Worm (Caenorhabditis elegans): ENCODE data around the gene F46F5.13.

The F46F5.13 gene

ce11 chrII:791828-792227 is 11.3 kb upstream of the F46F5.13 start, which contains the start of gene F46F5.1:
TSS of gene F46F5.1 (minus strand) at chrII:791928.
- TF ChIP-seq snpc-4 (tag; optimal IDR thresholded peaks at IDR 0.05), result no peak

- TF ChIP-seq lin-32 (GFP tag; optimal IDR thresholded peaks at IDR 0.05) (no peak), unc-62 (GFP tag; optimal IDR thresholded peaks at IDR 0.05) (no peak), nhr-28 (tag; optimal IDR thresholded peaks at IDR 0.05) (no peak), unc-120 (tag; optimal IDR thresholded peaks at IDR 0.05; ENCODE audit: poor library complexity, severe bottlenecking) (no peak), cnd-1 (tag; optimal IDR thresholded peaks at IDR 0.05) (no peak), bed-3 (GFP tag; optimal IDR thresholded peaks at IDR 0.05) (no peak), snpc-4 (tag; optimal IDR thresholded peaks at IDR 0.05) (no peak), M03D4.4 (tag; optimal IDR thresholded peaks at IDR 0.05) (no peak), ztf-11 (tag; optimal IDR thresholded peaks at IDR 0.05) (no peak)
These were observed 6.2 kb upstream of the F46F5.13 start for ce11 chrII:796916-797315.

- TF ChIP-seq M03D4.4 (tag; optimal IDR thresholded peaks at IDR 0.05) (no peak), unc-62 (GFP tag; optimal IDR thresholded peaks at IDR 0.05) (no peak), lin-32 (GFP tag; optimal IDR thresholded peaks at IDR 0.05) (no peak), nhr-76 (tag; optimal IDR thresholded peaks at IDR 0.05) (no peak), ham-2 (GFP tag; optimal IDR thresholded peaks at IDR 0.05) (no peak), nhr-12 (tag; optimal IDR thresholded peaks at IDR 0.05) (no peak), snpc-4 (tag; optimal IDR thresholded peaks at IDR 0.05) (no peak)
These were observed 5.7 kb upstream of the F46F5.13 start for ce11 chrII:797445-797844.

ce11 chrII:799700-800099 is 3.4 kb upstream of the F46F5.13 start, which contains the start of gene F46F5.14:
TSS of gene F46F5.14 (plus strand) at chrII:800000.
- TF ChIP-seq unc-39 (tag; optimal IDR thresholded peaks at IDR 0.05) (no peak), unc-62 (GFP tag; optimal IDR thresholded peaks at IDR 0.05) (no peak), nhr-28 (tag; optimal IDR thresholded peaks at IDR 0.05) (no peak), elt-1 (tag; optimal IDR thresholded peaks at IDR 0.05; ENCODE audit: borderline replicate concordance, insufficient read depth) (no peak), nhr-237 (tag; optimal IDR thresholded peaks at IDR 0.05) (no peak), ztf-11 (tag; optimal IDR thresholded peaks at IDR 0.05) (no peak)

ce11 chrII:808457-808856 is 5.3 kb downstream of the F46F5.13 start, which contains the start of gene F46F5.11:
TSS of gene F46F5.11 (plus strand) at chrII:808757.
- no peak for TF ChIP-seq zip-8 (tag; optimal IDR thresholded peaks at IDR 0.05)
- TF ChIP-seq cnd-1 (tag; optimal IDR thresholded peaks at IDR 0.05), result no peak
- TF ChIP-seq snpc-4 (tag; optimal IDR thresholded peaks at IDR 0.05), result no peak
- no peak for TF ChIP-seq unc-120 (tag; optimal IDR thresholded peaks at IDR 0.05; ENCODE audit: poor library complexity, severe bottlenecking)
- no peak for TF ChIP-seq lin-13 (tag; optimal IDR thresholded peaks at IDR 0.05)
- no peak for TF ChIP-seq unc-39 (tag; optimal IDR thresholded peaks at IDR 0.05)
- TF ChIP-seq ztf-11 (tag; optimal IDR thresholded peaks at IDR 0.05), result no peak

- TF ChIP-seq nhr-76 (tag; optimal IDR thresholded peaks at IDR 0.05) (no peak), nhr-237 (tag; optimal IDR thresholded peaks at IDR 0.05) (no peak), hlh-1 (tag; optimal IDR thresholded peaks at IDR 0.05) (no peak), blmp-1 (tag; optimal IDR thresholded peaks at IDR 0.05) (no peak), ham-2 (GFP tag; optimal IDR thresholded peaks at IDR 0.05) (no peak)
These were observed 9.8 kb downstream of the F46F5.13 start, which contains the start of gene F46F5.5 for ce11 chrII:812917-813316. TSS of gene F46F5.5 (minus strand) at chrII:813017.

ce11 chrII:814737-815136 is 11.6 kb downstream of the F46F5.13 start, which contains the start of gene msrp-3:
TSS of gene msrp-3 (minus strand) at chrII:814837.
- TF ChIP-seq ces-1 (GFP tag; optimal IDR thresholded peaks at IDR 0.05), result no peak
- TF ChIP-seq nhr-12 (tag; optimal IDR thresholded peaks at IDR 0.05), result no peak
- no peak for TF ChIP-seq zip-8 (tag; optimal IDR thresholded peaks at IDR 0.05)
- TF ChIP-seq cnd-1 (tag; optimal IDR thresholded peaks at IDR 0.05), result no peak
- no peak for TF ChIP-seq ceh-83 (GFP tag; optimal IDR thresholded peaks at IDR 0.05)
- TF ChIP-seq nhr-28 (tag; optimal IDR thresholded peaks at IDR 0.05), result no peak
- TF ChIP-seq unc-39 (tag; optimal IDR thresholded peaks at IDR 0.05), result no peak
- TF ChIP-seq unc-62 (GFP tag; optimal IDR thresholded peaks at IDR 0.05), result no peak
- TF ChIP-seq nhr-76 (tag; optimal IDR thresholded peaks at IDR 0.05), result no peak
- no peak for TF ChIP-seq hlh-1 (tag; optimal IDR thresholded peaks at IDR 0.05)

- no peak for TF ChIP-seq mep-1 (tag; optimal IDR thresholded peaks at IDR 0.05)
- TF ChIP-seq flh-1 (GFP tag; optimal IDR thresholded peaks at IDR 0.05), result no peak
- TF ChIP-seq cnd-1 (tag; optimal IDR thresholded peaks at IDR 0.05), result no peak
- TF ChIP-seq hlh-1 (tag; optimal IDR thresholded peaks at IDR 0.05), result no peak
- no peak for TF ChIP-seq mab-5 (tag; optimal IDR thresholded peaks at IDR 0.05)
- TF ChIP-seq bed-3 (GFP tag; optimal IDR thresholded peaks at IDR 0.05), result no peak
- no peak for TF ChIP-seq ces-1 (GFP tag; optimal IDR thresholded peaks at IDR 0.05)
- TF ChIP-seq sem-2 (GFP tag; optimal IDR thresholded peaks at IDR 0.05), result no peak
- no peak for TF ChIP-seq zip-8 (tag; optimal IDR thresholded peaks at IDR 0.05)
- TF ChIP-seq nhr-28 (tag; optimal IDR thresholded peaks at IDR 0.05), result no peak
- TF ChIP-seq ceh-43 (GFP tag; optimal IDR thresholded peaks at IDR 0.05), result no peak
- TF ChIP-seq ceh-39 (tag; optimal IDR thresholded peaks at IDR 0.05), result no peak
These were observed 17.4 kb downstream of the F46F5.13 start, which contains the start of gene F46F5.7 for ce11 chrII:820519-820918. TSS of gene F46F5.7 (minus strand) at chrII:820619.

All from whole organism, mixed stage, embryonic.